Fruit fly (Drosophila melanogaster) whole organism, adult: Measurements from ENCODE around the gene CG32148.

Experiments used
- CG11617 ChIP-seq: fragments of 200-800 bp; sonication (Bioruptor generic); optimal IDR thresholded peaks from 2 replicates; lab custom pipeline; 2017; ENCODE audit warnings: mild to moderate bottlenecking, missing biosample characterization, missing genetic modification reagents, missing genetic modification characterization
- CG12768 ChIP-seq: fragments of 200-800 bp; sonication (Bioruptor generic); optimal IDR thresholded peaks from 2 replicates; lab custom pipeline; 2017; ENCODE audit warnings: missing biosample characterization, missing genetic modification characterization, mild to moderate bottlenecking, moderate library complexity, missing genetic modification reagents
- CG14711 ChIP-seq: fragments of 200-800 bp; sonication (Bioruptor generic); optimal IDR thresholded peaks from 2 replicates; lab custom pipeline; 2018; ENCODE audit warnings: missing biosample characterization, mild to moderate bottlenecking, missing genetic modification characterization, moderate library complexity
- CG1620 ChIP-seq: fragments of 200-800 bp; sonication (Bioruptor generic); optimal IDR thresholded peaks from 2 replicates; lab custom pipeline; 2016; ENCODE audit warnings: missing biosample characterization, missing genetic modification characterization
- CG33017 ChIP-seq: fragments of 200-800 bp; sonication (Bioruptor generic); optimal IDR thresholded peaks from 2 replicates; lab custom pipeline; 2018; ENCODE audit warnings: missing biosample characterization, mild to moderate bottlenecking, missing genetic modification characterization, moderate library complexity
- CG5204 ChIP-seq: fragments of 200-800 bp; sonication (Bioruptor generic); optimal IDR thresholded peaks from 2 replicates; lab custom pipeline; 2016; ENCODE audit warnings: missing biosample characterization, missing genetic modification characterization
- CG7045 ChIP-seq: fragments of 200-800 bp; sonication (Bioruptor generic); optimal IDR thresholded peaks from 2 replicates; lab custom pipeline; 2017; ENCODE audit warnings: missing biosample characterization, mild to moderate bottlenecking, missing genetic modification characterization
- CG7101 ChIP-seq: fragments of 200-800 bp; sonication (Bioruptor generic); optimal IDR thresholded peaks from 2 replicates; lab custom pipeline; 2018; ENCODE audit warnings: missing biosample characterization, mild to moderate bottlenecking, missing genetic modification characterization, moderate library complexity
- Clk ChIP-seq: fragments of 200-800 bp; sonication (Bioruptor generic); optimal IDR thresholded peaks from 2 replicates; lab custom pipeline; 2017; ENCODE audit warnings: missing biosample characterization, missing genetic modification characterization
- Crg-1 ChIP-seq: fragments of 200-800 bp; sonication (Bioruptor generic); optimal IDR thresholded peaks from 2 replicates; lab custom pipeline; 2016; ENCODE audit warnings: missing biosample characterization, missing genetic modification characterization
- Hr96 ChIP-seq: fragments of 200-800 bp; sonication (Bioruptor generic); optimal IDR thresholded peaks from 2 replicates; lab custom pipeline; 2016; ENCODE audit warnings: missing biosample characterization, missing genetic modification characterization
- Mnt ChIP-seq: fragments of 200-800 bp; sonication (Bioruptor generic); optimal IDR thresholded peaks from 2 replicates; lab custom pipeline; 2016; ENCODE audit warnings: missing biosample characterization, mild to moderate bottlenecking, missing genetic modification characterization
- bab1 ChIP-seq: fragments of 200-800 bp; sonication (Bioruptor generic); optimal IDR thresholded peaks from 3 replicates; lab custom pipeline; 2019; ENCODE audit warnings: missing biosample characterization, mild to moderate bottlenecking, missing genetic modification characterization, moderate library complexity
- cic ChIP-seq: fragments of 200-800 bp; sonication (Bioruptor generic); optimal IDR thresholded peaks from 2 replicates; lab custom pipeline; 2017; ENCODE audit warnings: missing biosample characterization, mild to moderate bottlenecking, missing genetic modification characterization, moderate library complexity
- cnc ChIP-seq, 2 experiments: fragments of >200 bp; optimal IDR thresholded peaks; 2 replicates each; lab custom pipeline; 2017
- kay ChIP-seq: fragments of 200-800 bp; sonication (Bioruptor generic); peaks from one replicate; lab custom pipeline; 2016; ENCODE audit warnings: missing biosample characterization, missing genetic modification characterization, borderline replicate concordance
- ovo ChIP-seq: fragments of 200-800 bp; sonication (Bioruptor generic); optimal IDR thresholded peaks from 2 replicates; lab custom pipeline; 2016; ENCODE audit warnings: missing biosample characterization, missing genetic modification characterization
- pad ChIP-seq: fragments of 200-800 bp; sonication (Bioruptor generic); optimal IDR thresholded peaks from 3 replicates; lab custom pipeline; 2017; ENCODE audit warnings: missing biosample characterization, missing genetic modification characterization, mild to moderate bottlenecking, moderate library complexity, missing genetic modification reagents
- tj ChIP-seq: fragments of 200-800 bp; sonication (Bioruptor generic); optimal IDR thresholded peaks from 3 replicates; lab custom pipeline; 2017; ENCODE audit warnings: missing biosample characterization, mild to moderate bottlenecking, missing genetic modification characterization, moderate library complexity
- toe ChIP-seq: fragments of 200-800 bp; sonication (Bioruptor generic); optimal IDR thresholded peaks from 2 replicates; lab custom pipeline; 2016; ENCODE audit warnings: missing biosample characterization, missing genetic modification characterization

The CG32148 gene

DNA sequence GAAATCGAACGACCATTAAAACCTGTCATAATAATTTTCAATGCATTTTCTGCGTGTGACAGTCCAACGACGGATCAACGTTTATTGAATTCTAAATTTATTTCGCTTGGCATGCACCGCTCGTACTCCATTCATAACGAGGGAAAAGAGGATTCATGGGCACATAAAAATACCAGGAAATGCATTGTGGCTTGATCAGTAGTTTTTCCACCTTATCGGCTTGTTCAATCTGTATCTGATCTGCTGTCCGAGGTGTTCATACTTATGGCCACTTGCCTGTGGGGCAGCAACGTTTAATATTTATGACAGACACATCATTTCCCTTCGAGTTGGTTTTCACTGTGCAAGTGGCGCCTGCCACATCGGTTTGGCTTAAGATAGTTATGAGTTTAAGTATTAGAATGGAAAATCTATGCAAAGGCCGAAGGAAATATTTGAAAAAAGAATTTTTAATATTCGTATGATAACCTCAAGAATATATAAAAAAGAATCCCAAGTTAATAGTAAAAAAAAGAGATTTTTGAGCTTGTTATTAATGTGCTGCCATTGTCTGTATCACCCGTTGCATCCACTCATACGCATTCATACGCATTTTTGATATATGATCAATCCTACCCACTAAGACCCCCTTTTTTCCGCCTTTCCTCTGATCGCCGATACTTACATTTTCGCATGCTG, 15.9 kb upstream of the CG32148 start:
- TF ChIP-seq CG7045 (GFP tag; lab: Kevin White, UChicago), result no peak
- TF ChIP-seq CG7101 (tag; lab: Kevin White, UChicago), result no peak
- TF ChIP-seq CG12768, result no peak
- no peak for TF ChIP-seq toe (GFP tag; lab: Kevin White, UChicago)
- TF ChIP-seq CG14711 (tag; lab: Kevin White, UChicago), result no peak
- no peak for TF ChIP-seq bab1 (GFP tag; lab: Kevin White, UChicago)
- no peak for TF ChIP-seq cnc (optimal IDR thresholded peaks at IDR 0.05; lab: Kevin White, UChicago)
- no peak for TF ChIP-seq tj
- no peak for TF ChIP-seq CG1620 (GFP tag; lab: Kevin White, UChicago)
- no peak for TF ChIP-seq CG5204 (GFP tag; lab: Kevin White, UChicago)
- TF ChIP-seq CG33017, result no peak
- TF ChIP-seq ovo (GFP tag; lab: Kevin White, UChicago), result no peak
- no peak for TF ChIP-seq CG11617
- TF ChIP-seq cic (GFP tag; lab: Kevin White, UChicago), result no peak
- TF ChIP-seq Crg-1 (GFP tag; lab: Kevin White, UChicago), result no peak
- TF ChIP-seq Clk (GFP tag; lab: Kevin White, UChicago), result no peak
- no peak for TF ChIP-seq Mnt (GFP tag; lab: Kevin White, UChicago)
- TF ChIP-seq kay (GFP tag; lab: Kevin White, UChicago), result no peak
- no peak for TF ChIP-seq pad (GFP tag; lab: Kevin White, UChicago)
- TF ChIP-seq Hr96, result no peak

DNA sequence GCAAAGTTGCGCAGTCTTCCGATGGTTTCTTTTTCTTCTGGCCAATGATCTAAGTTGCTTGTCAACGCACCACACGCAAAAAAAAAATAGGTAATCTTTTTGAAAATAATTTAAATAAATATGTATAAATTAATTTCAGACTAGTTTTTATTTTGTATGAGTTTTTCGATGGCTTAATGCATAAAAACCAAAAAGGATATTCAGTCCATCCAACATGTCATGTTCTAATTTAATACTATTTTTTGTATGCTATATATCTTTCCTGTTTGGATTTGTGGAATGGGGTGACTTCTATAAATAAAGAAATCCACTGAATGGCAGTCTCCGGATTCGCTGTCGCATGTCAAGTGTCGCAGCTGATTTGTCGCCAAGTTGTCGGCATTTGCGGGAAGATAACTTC, 13.6 kb upstream of the CG32148 start:
- TF ChIP-seq cnc (optimal IDR thresholded peaks at IDR 0.05; lab: Kevin White, UChicago), result no peak
- no peak for TF ChIP-seq Hr96
- TF ChIP-seq Mnt (GFP tag; lab: Kevin White, UChicago), result no peak
- no peak for TF ChIP-seq CG33017
- no peak for TF ChIP-seq CG14711 (tag; lab: Kevin White, UChicago)
- TF ChIP-seq kay (GFP tag; lab: Kevin White, UChicago), result no peak
- TF ChIP-seq CG7101 (tag; lab: Kevin White, UChicago), result no peak
- no peak for TF ChIP-seq CG11617
- no peak for TF ChIP-seq tj
- TF ChIP-seq bab1 (GFP tag; lab: Kevin White, UChicago), result no peak
- no peak for TF ChIP-seq CG1620 (GFP tag; lab: Kevin White, UChicago)

DNA sequence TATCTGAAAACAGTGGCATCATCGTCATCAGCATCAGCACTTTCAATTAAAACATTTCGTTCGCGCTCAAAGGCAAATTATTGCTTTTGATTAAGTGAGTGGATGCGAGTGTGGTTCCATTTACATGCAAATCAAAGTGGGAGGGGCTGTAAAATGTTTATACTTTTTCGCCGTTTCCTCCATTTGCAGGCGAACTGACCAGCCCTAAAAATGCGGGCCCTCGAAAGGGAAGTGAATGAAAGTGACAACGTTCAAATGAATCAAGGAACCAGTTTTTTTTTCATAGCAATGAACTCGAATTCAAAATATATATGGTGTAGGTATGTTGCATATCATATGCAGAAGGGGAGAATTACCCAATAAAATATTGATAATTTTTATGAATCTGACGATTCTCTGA, 12.7 kb upstream of the CG32148 start:
- TF ChIP-seq pad (GFP tag; lab: Kevin White, UChicago) (no peak), Crg-1 (GFP tag; lab: Kevin White, UChicago) (no peak), kay (GFP tag; lab: Kevin White, UChicago) (no peak), Hr96 (no peak), cic (GFP tag; lab: Kevin White, UChicago) (no peak), CG14711 (tag; lab: Kevin White, UChicago) (no peak), CG33017 (no peak), CG1620 (GFP tag; lab: Kevin White, UChicago) (no peak), CG7045 (GFP tag; lab: Kevin White, UChicago) (no peak), bab1 (GFP tag; lab: Kevin White, UChicago) (no peak), CG11617 (no peak), CG12768 (no peak), toe (GFP tag; lab: Kevin White, UChicago) (no peak), cnc (optimal IDR thresholded peaks at IDR 0.05; lab: Kevin White, UChicago) (no peak), Mnt (GFP tag; lab: Kevin White, UChicago) (no peak)

DNA sequence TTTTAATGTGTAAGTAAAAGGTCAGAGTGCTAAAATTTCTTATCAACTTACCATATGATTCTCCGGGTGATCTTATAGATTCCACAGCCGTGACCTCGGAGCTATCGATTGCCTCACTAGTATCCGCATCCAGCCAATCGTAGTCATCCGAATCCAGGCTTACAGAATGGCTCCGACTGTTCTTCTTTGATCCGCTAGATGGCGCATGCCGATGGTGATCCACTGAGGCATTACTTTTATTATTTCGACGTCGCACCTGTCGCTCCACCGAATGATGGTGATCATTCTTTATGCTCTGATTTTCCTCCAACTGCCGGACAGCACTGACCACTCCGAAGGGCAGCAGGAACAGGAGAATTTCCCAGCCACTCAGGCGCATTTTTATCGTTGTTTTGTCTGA, 12.2 kb upstream of the CG32148 start:
- TF ChIP-seq Crg-1 (GFP tag; lab: Kevin White, UChicago) (no peak), ovo (GFP tag; lab: Kevin White, UChicago) (no peak), Hr96 (no peak), Clk (GFP tag; lab: Kevin White, UChicago) (no peak), tj (no peak), bab1 (GFP tag; lab: Kevin White, UChicago) (no peak), CG7101 (tag; lab: Kevin White, UChicago) (no peak), CG11617 (no peak), kay (GFP tag; lab: Kevin White, UChicago) (no peak), cnc (optimal IDR thresholded peaks at IDR 0.05; lab: Kevin White, UChicago) (no peak), pad (GFP tag; lab: Kevin White, UChicago) (no peak), CG1620 (GFP tag; lab: Kevin White, UChicago) (no peak), Mnt (GFP tag; lab: Kevin White, UChicago) (no peak), CG5204 (GFP tag; lab: Kevin White, UChicago) (no peak), cic (GFP tag; lab: Kevin White, UChicago) (no peak)

DNA sequence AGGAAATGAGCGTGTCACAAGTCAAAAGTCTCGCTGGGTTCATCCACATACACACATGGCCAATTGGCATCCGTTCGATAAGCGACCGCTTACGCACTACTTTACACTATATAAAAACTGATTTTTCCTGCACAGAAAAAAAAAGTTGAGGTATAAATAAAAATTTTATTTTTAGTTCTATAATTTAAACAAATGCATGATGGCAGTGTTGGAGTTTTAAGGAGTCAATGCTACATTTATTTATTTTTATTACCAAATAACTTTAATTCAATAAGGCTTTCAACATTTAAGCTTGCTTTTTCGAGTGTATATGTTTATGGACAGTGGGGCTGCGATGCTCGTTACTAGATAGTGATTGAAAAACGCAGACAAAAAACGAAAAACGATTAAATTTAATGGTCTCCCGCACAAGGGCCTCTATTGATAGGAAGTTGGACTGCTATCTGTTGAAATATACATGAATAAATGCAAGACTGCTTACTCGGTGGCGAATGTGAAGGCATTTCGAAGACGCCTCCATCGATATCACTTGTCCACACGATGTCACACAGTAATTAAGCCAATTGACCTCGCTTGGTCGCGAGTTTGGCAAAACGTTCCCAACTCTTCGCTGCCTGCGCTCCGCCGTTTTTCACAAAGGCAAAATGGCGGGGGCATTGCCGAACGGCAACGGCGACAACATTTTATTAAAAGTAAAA, 11.5 kb upstream of the CG32148 start:
- TF ChIP-seq CG14711 (tag; lab: Kevin White, UChicago) (peak; percentile 25), kay (GFP tag; lab: Kevin White, UChicago) (peak; percentile 61), CG33017 (peak; percentile 34), toe (GFP tag; lab: Kevin White, UChicago) (no peak), cic (GFP tag; lab: Kevin White, UChicago) (no peak), CG12768 (peak; percentile 18), Crg-1 (GFP tag; lab: Kevin White, UChicago) (no peak), CG7101 (tag; lab: Kevin White, UChicago) (peak; percentile 18)
